Fruit fly (Drosophila melanogaster): ENCODE measurements around the gene nullo.

- TF ChIP-seq Scr (GFP tag; IDR thresholded peaks at IDR 0.05; ENCODE audit: partially characterized antibody) (no peak), bsh (GFP tag; optimal IDR thresholded peaks at IDR 0.05) (peak in 1 of 2 experiments; percentile 21), Lpt (GFP tag; optimal IDR thresholded peaks at IDR 0.05) (no peak), Hsf (GFP tag; optimal IDR thresholded peaks at IDR 0.05) (no peak), Eip74EF (GFP tag; optimal IDR thresholded peaks at IDR 0.05) (no peak)
These were observed 48.7 kb upstream of the nullo start for dm6 chrX:7000444-7001134.
